Worm (Caenorhabditis elegans): ENCODE data around the gene acs-7.

The acs-7 gene

ce11 chrII:9319058-9319915 is 27.5 kb downstream of the acs-7 start, which contains the start of the genes csa-1 and wdfy-2:
Gene csa-1, minus strand, starts transcription at chrII:9319726.
Gene wdfy-2, plus strand, starts transcription at chrII:9319865.
- TF ChIP-seq flt-1 (GFP tag; IDR thresholded peaks at IDR 0.05) = no peak
- TF ChIP-seq tab-1 (GFP tag; IDR thresholded peaks at IDR 0.05) = no peak
- TF ChIP-seq klf-2 (GFP tag; conservative IDR thresholded peaks at IDR 0.05) = no peak
- no peak for TF ChIP-seq ztf-23 (GFP tag; IDR thresholded peaks at IDR 0.05)
- no peak for TF ChIP-seq ref-1 (GFP tag; conservative IDR thresholded peaks at IDR 0.05)
- no peak for TF ChIP-seq ztf-29 (GFP tag; IDR thresholded peaks at IDR 0.05)
- TF ChIP-seq med-1 (GFP tag; optimal IDR thresholded peaks at IDR 0.05; ENCODE audit: insufficient read depth) = no peak
- TF ChIP-seq T22C8.4 (GFP tag; IDR thresholded peaks at IDR 0.05) = no peak
- TF ChIP-seq cog-1 (tag; optimal IDR thresholded peaks at IDR 0.05) = no peak

ce11 chrII:9322870-9323349 is 31.1 kb downstream of the acs-7 start, which contains the start of gene rab-39:
Gene rab-39, minus strand, starts transcription at chrII:9322920.
- TF ChIP-seq tab-1 (GFP tag; IDR thresholded peaks at IDR 0.05) (no peak), ztf-29 (GFP tag; IDR thresholded peaks at IDR 0.05) (no peak), klf-2 (GFP tag; conservative IDR thresholded peaks at IDR 0.05) (no peak), ref-1 (GFP tag; conservative IDR thresholded peaks at IDR 0.05) (no peak), med-1 (GFP tag; optimal IDR thresholded peaks at IDR 0.05; ENCODE audit: insufficient read depth) (no peak), flt-1 (GFP tag; IDR thresholded peaks at IDR 0.05) (no peak), ztf-23 (GFP tag; IDR thresholded peaks at IDR 0.05) (no peak), T22C8.4 (GFP tag; IDR thresholded peaks at IDR 0.05) (no peak), cog-1 (tag; optimal IDR thresholded peaks at IDR 0.05) (no peak)

ce11 chrII:9323660-9324059 is 31.8 kb downstream of the acs-7 start, which contains the start of gene egli-1:
Gene egli-1, plus strand, starts transcription at chrII:9323960.
- TF ChIP-seq cog-1 (tag; optimal IDR thresholded peaks at IDR 0.05) (no peak), ztf-29 (GFP tag; IDR thresholded peaks at IDR 0.05) (no peak), tab-1 (GFP tag; IDR thresholded peaks at IDR 0.05) (no peak), T22C8.4 (GFP tag; IDR thresholded peaks at IDR 0.05) (no peak), flt-1 (GFP tag; IDR thresholded peaks at IDR 0.05) (no peak), ref-1 (GFP tag; conservative IDR thresholded peaks at IDR 0.05) (no peak), klf-2 (GFP tag; conservative IDR thresholded peaks at IDR 0.05) (no peak), med-1 (GFP tag; optimal IDR thresholded peaks at IDR 0.05; ENCODE audit: insufficient read depth) (no peak), ztf-23 (GFP tag; IDR thresholded peaks at IDR 0.05) (no peak)

ce11 chrII:9324824-9325351 is 33.1 kb downstream of the acs-7 start, which contains the start of gene eat-3:
Gene eat-3, plus strand, starts transcription at chrII:9324874.
- TF ChIP-seq ztf-23 (GFP tag; IDR thresholded peaks at IDR 0.05) (peak; percentile 65), ztf-29 (GFP tag; IDR thresholded peaks at IDR 0.05) (no peak), tab-1 (GFP tag; IDR thresholded peaks at IDR 0.05) (no peak), cog-1 (tag; optimal IDR thresholded peaks at IDR 0.05) (no peak), ref-1 (GFP tag; conservative IDR thresholded peaks at IDR 0.05) (no peak), flt-1 (GFP tag; IDR thresholded peaks at IDR 0.05) (no peak), med-1 (GFP tag; optimal IDR thresholded peaks at IDR 0.05; ENCODE audit: insufficient read depth) (no peak)

ce11 chrII:9325555-9325954 is 33.7 kb downstream of the acs-7 start:
- TF ChIP-seq flt-1 (GFP tag; IDR thresholded peaks at IDR 0.05) = no peak
- no peak for TF ChIP-seq cog-1 (tag; optimal IDR thresholded peaks at IDR 0.05)
- TF ChIP-seq tab-1 (GFP tag; IDR thresholded peaks at IDR 0.05) = no peak
- TF ChIP-seq ztf-29 (GFP tag; IDR thresholded peaks at IDR 0.05) = no peak
- no peak for TF ChIP-seq klf-2 (GFP tag; conservative IDR thresholded peaks at IDR 0.05)
- TF ChIP-seq ztf-23 (GFP tag; IDR thresholded peaks at IDR 0.05) = no peak
- no peak for TF ChIP-seq med-1 (GFP tag; optimal IDR thresholded peaks at IDR 0.05; ENCODE audit: insufficient read depth)
- TF ChIP-seq T22C8.4 (GFP tag; IDR thresholded peaks at IDR 0.05) = no peak
- no peak for TF ChIP-seq ref-1 (GFP tag; conservative IDR thresholded peaks at IDR 0.05)

- TF ChIP-seq ztf-29 (GFP tag; IDR thresholded peaks at IDR 0.05) (no peak), ref-1 (GFP tag; conservative IDR thresholded peaks at IDR 0.05) (no peak), klf-2 (GFP tag; conservative IDR thresholded peaks at IDR 0.05) (no peak), med-1 (GFP tag; optimal IDR thresholded peaks at IDR 0.05; ENCODE audit: insufficient read depth) (no peak), cog-1 (tag; optimal IDR thresholded peaks at IDR 0.05) (no peak), T22C8.4 (GFP tag; IDR thresholded peaks at IDR 0.05) (no peak), ztf-23 (GFP tag; IDR thresholded peaks at IDR 0.05) (no peak), tab-1 (GFP tag; IDR thresholded peaks at IDR 0.05) (no peak), flt-1 (GFP tag; IDR thresholded peaks at IDR 0.05) (no peak)
Measured at ce11 chrII:9329474-9329873, 37.7 kb downstream of the acs-7 start, which contains the start of gene wbp-2. Gene wbp-2, plus strand, starts transcription at chrII:9329774.

ce11 chrII:9331343-9331742 is 39.5 kb downstream of the acs-7 start, which contains the start of gene eif-3.F:
Gene eif-3.F, plus strand, starts transcription at chrII:9331643.
- no peak for TF ChIP-seq T22C8.4 (GFP tag; IDR thresholded peaks at IDR 0.05)
- TF ChIP-seq tab-1 (GFP tag; IDR thresholded peaks at IDR 0.05) = no peak
- TF ChIP-seq ztf-23 (GFP tag; IDR thresholded peaks at IDR 0.05) = no peak
- no peak for TF ChIP-seq ztf-29 (GFP tag; IDR thresholded peaks at IDR 0.05)

- TF ChIP-seq tab-1 (GFP tag; IDR thresholded peaks at IDR 0.05) = no peak
- no peak for TF ChIP-seq flt-1 (GFP tag; IDR thresholded peaks at IDR 0.05)
- no peak for TF ChIP-seq ref-1 (GFP tag; conservative IDR thresholded peaks at IDR 0.05)
- TF ChIP-seq ztf-29 (GFP tag; IDR thresholded peaks at IDR 0.05) = no peak
- TF ChIP-seq ztf-23 (GFP tag; IDR thresholded peaks at IDR 0.05) = no peak
- no peak for TF ChIP-seq cog-1 (tag; optimal IDR thresholded peaks at IDR 0.05)
- TF ChIP-seq klf-2 (GFP tag; conservative IDR thresholded peaks at IDR 0.05) = no peak
- TF ChIP-seq med-1 (GFP tag; optimal IDR thresholded peaks at IDR 0.05; ENCODE audit: insufficient read depth) = no peak
- TF ChIP-seq T22C8.4 (GFP tag; IDR thresholded peaks at IDR 0.05) = no peak
Measured at ce11 chrII:9333034-9333433, 41.2 kb downstream of the acs-7 start.

ce11 chrII:9333714-9334113 is 41.9 kb downstream of the acs-7 start, which contains the start of gene scp-1:
Gene scp-1, plus strand, starts transcription at chrII:9334014.
- TF ChIP-seq ztf-29 (GFP tag; IDR thresholded peaks at IDR 0.05) = no peak
- TF ChIP-seq klf-2 (GFP tag; conservative IDR thresholded peaks at IDR 0.05) = no peak
- no peak for TF ChIP-seq T22C8.4 (GFP tag; IDR thresholded peaks at IDR 0.05)
